Fruit fly (Drosophila melanogaster) Kc167 (cell line): ENCODE measurements around the gene DCTN6-p27.

ENCODE experiments used
- psq ChIP-seq: fragments of >200 bp; optimal IDR thresholded peaks from 2 replicates; lab custom pipeline; 2017; ENCODE audit warnings: missing external identifiers
- ttk ChIP-seq: sonication (Bioruptor generic); optimal IDR thresholded peaks from 2 replicates; lab custom pipeline; 2017; ENCODE audit warnings: missing external identifiers

DNA sequence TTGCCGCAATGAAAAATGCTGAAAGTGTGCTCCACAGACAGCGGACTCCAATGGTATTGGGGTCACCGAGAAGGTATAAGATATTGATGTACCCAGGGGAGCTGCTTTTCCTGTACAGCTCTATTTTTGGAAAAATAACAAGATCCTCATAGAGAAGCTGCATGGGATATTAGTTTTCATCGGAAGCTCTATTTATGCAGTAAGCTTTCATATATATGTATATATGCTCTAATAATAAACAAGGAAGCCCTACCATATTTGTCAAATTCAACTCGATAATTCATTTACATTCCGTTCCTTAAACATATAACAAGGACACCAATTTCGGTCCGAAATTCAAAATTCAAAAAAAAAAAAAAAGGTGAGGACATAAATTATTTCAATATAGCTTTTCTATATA is 30.4 kb upstream of the DCTN6-p27 start, which contains the start of the genes CG17344 and CG43731:
- TF ChIP-seq ttk (lab: Kevin White, UChicago) = no peak
- TF ChIP-seq psq = no peak
